Fruit fly (Drosophila melanogaster): ENCODE data around the gene Dpm1.
A peak's percentile ranks its signal among the peaks of the same experiment; 100 is the strongest.

Gene Dpm1

DNA sequence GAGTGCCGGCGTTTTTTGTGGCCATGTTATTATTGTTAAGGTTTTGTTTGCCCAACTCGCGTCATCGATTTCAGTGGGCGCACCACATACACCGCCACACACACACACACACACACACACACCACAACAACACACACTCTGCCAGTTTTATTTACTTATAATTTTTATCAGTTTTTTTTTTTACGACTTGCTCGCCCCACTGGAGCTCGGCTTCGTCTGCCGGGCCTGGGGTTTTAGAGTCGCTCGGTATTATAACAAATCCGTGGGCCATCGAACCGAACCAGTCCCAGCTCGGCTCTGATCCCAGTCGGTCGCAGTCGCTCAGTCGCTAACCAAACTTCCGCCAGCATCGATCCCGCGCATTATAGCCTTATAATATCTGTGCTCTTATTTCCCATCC, 23.2 kb upstream of the Dpm1 start (continued):
- TF ChIP-seq CrebA (GFP tag; optimal IDR thresholded peaks at IDR 0.05; ENCODE audit: borderline replicate concordance) (no peak), usp (GFP tag; optimal IDR thresholded peaks at IDR 0.05) (no peak)

DNA sequence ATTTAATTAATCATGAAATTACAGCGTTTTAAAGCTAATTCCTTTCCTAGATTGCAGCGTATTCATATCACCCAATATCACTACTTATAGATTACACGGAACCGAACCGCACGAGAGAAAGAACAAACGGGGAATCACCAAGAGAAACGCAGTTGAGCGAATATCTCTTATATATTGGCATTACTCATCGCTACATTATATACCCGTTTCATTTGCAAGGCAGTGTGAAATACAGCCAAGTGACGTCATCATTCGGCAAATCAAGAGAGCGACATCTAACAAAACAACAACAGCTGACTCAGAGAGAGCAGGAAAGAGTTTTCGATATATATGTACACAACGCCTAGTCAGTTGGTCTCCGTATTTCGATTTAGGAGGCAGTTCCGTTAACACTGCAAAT, 22.0 kb upstream of the Dpm1 start, which contains the start of gene Tep4:
Tep4 (plus strand) TSS at position 350 of the 400 bp plus-strand sequence.
- TF ChIP-seq psq (GFP tag; optimal IDR thresholded peaks at IDR 0.05) = no peak
- no peak for TF ChIP-seq h (GFP tag; optimal IDR thresholded peaks at IDR 0.05)
- TF ChIP-seq jim (GFP tag; optimal IDR thresholded peaks at IDR 0.05) = no peak
- no peak for TF ChIP-seq Hr78 (GFP tag; optimal IDR thresholded peaks at IDR 0.05)
- peak; percentile 36 for TF ChIP-seq Rel (GFP tag; optimal IDR thresholded peaks at IDR 0.05)
- peak; percentile 99 for TF ChIP-seq Rel (tag; optimal IDR thresholded peaks at IDR 0.05)
- TF ChIP-seq OdsH (GFP tag; optimal IDR thresholded peaks at IDR 0.05) = no peak
- TF ChIP-seq CG32264 (GFP tag; optimal IDR thresholded peaks at IDR 0.05) = no peak
- peak; percentile 35 for TF ChIP-seq Jra (GFP tag; optimal IDR thresholded peaks at IDR 0.05)
- peak; percentile 22 to 55 for TF ChIP-seq dl (GFP tag; optimal IDR thresholded peaks at IDR 0.05; ENCODE audit: insufficient read depth in 1 of 2, partially characterized antibody in 2 of 2)
- no peak for TF ChIP-seq rgr (GFP tag; optimal IDR thresholded peaks at IDR 0.05)

DNA sequence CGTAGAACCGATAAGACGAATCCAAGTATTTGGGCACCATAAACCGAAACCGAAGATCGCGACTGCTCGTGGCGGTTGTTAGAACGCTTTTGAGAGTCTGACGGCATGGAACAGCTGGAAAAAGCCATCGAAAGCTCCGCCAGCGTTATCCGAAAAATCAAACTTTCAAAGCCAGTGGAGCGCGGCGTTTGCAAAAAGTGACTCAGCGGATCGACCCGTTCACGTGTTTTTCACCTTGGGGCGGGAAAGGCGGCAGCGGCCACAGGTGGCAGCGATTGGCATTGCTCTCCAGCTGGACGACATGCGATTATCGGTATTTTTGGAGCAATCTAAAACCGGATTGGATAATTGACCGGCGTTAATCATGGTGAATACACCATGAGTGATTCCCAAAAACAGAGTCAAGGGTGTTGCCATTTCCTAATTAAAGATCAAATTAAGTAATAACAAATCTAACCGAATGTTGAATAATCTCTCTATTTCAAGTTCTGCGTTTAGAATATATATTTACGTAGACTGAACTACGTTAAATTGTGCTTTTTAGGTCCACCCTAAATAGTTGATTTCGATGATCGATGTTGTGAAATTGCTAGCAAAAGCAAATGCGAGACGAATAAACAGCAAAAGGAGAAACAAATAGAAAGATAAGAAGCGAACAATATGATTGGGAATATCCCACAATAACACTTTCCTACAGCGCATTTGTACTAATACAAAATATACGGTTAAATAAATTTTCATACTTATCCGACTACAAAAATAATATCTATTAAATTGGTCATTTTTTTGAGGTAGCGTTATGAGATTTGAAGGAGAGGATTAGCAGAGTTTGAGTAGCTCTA, 20.9 kb upstream of the Dpm1 start, which contains the start of gene CG10337:
CG10337 (minus strand) TSS at position 91 of the 842 bp plus-strand sequence.
- TF ChIP-seq CG32264 (GFP tag; optimal IDR thresholded peaks at IDR 0.05) = peak; percentile 6
- peak; percentile 86 for TF ChIP-seq psq (GFP tag; optimal IDR thresholded peaks at IDR 0.05)
- TF ChIP-seq GATAd (GFP tag; optimal IDR thresholded peaks at IDR 0.05) = no peak
- no peak for TF ChIP-seq Dif (GFP tag; optimal IDR thresholded peaks at IDR 0.05; ENCODE audit: partially characterized antibody)
- no peak for TF ChIP-seq dsf (GFP tag; optimal IDR thresholded peaks at IDR 0.05; ENCODE audit: borderline replicate concordance)
- no peak for TF ChIP-seq brk (GFP tag; optimal IDR thresholded peaks at IDR 0.05)
- peak; percentile 43 for TF ChIP-seq sv (GFP tag; optimal IDR thresholded peaks at IDR 0.05)
- peak; percentile 51 for TF ChIP-seq Sp1 (GFP tag; optimal IDR thresholded peaks at IDR 0.05)
- TF ChIP-seq Vsx2 (GFP tag; optimal IDR thresholded peaks at IDR 0.05; ENCODE audit: partially characterized antibody) = no peak
- peak; percentile 10 for TF ChIP-seq OdsH (GFP tag; optimal IDR thresholded peaks at IDR 0.05)
- peak; percentile 35 for TF ChIP-seq ey (GFP tag; optimal IDR thresholded peaks at IDR 0.05)
- peak; percentile 14 for TF ChIP-seq woc (GFP tag; optimal IDR thresholded peaks at IDR 0.05)
- TF ChIP-seq Hnf4 (GFP tag; optimal IDR thresholded peaks at IDR 0.05) = no peak
- TF ChIP-seq tai (GFP tag; optimal IDR thresholded peaks at IDR 0.05) = peak; percentile 34
- TF ChIP-seq Dfd (GFP tag; optimal IDR thresholded peaks at IDR 0.05) = no peak
- TF ChIP-seq Jra (GFP tag; optimal IDR thresholded peaks at IDR 0.05) = peak; percentile 60
- TF ChIP-seq Myc (optimal IDR thresholded peaks at IDR 0.05) = no peak
- peak; percentile 23 for TF ChIP-seq HLH106 (tag; optimal IDR thresholded peaks at IDR 0.05)
- TF ChIP-seq CG9705 (GFP tag; optimal IDR thresholded peaks at IDR 0.05) = peak; percentile 4
- TF ChIP-seq jim (GFP tag; optimal IDR thresholded peaks at IDR 0.05) = no peak
- peak in 1 of 2 experiments; percentile 59 for TF ChIP-seq foxo (GFP tag; optimal IDR thresholded peaks at IDR 0.05)
- no peak for TF ChIP-seq Rel (GFP tag; optimal IDR thresholded peaks at IDR 0.05)
- TF ChIP-seq Rel (tag; optimal IDR thresholded peaks at IDR 0.05) = peak; percentile 70
- TF ChIP-seq fru (GFP tag; optimal IDR thresholded peaks at IDR 0.05) = peak; percentile 51
- TF ChIP-seq rgr (GFP tag; optimal IDR thresholded peaks at IDR 0.05) = peak; percentile 38
- TF ChIP-seq br (GFP tag; optimal IDR thresholded peaks at IDR 0.05) = peak; percentile 47
- TF ChIP-seq h (GFP tag; optimal IDR thresholded peaks at IDR 0.05) = peak; percentile 45
- TF ChIP-seq dl (GFP tag; optimal IDR thresholded peaks at IDR 0.05; ENCODE audit: insufficient read depth in 1 of 2, partially characterized antibody in 2 of 2) = peak in 1 of 2 experiments; percentile 7

DNA sequence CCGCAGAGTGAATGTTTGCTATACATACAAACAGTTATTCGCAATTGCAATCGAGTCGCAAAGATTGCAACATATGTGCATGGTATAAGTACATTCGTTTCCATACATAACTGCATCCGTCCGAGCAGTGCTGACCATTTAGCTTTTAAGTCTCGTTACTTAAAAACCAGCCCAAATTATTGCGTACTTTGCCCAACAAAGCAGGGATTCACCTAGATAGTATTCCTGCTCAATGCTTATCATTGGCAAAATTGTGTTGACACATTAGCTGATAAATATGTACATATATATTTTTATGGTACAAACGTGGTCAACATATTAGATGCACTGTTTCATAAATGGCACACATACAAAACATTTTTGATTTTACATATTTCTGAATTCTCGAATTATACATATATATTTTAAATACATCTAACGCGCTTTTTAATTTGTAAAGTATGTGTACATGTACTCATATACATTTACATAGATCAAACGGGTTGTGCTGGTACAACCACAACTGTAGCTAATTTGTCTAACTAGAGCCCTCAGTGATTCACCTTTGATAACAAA, 16.9 kb upstream of the Dpm1 start:
- TF ChIP-seq foxo (GFP tag; optimal IDR thresholded peaks at IDR 0.05) (no peak), sv (GFP tag; optimal IDR thresholded peaks at IDR 0.05) (no peak), Rel (GFP tag; optimal IDR thresholded peaks at IDR 0.05) (no peak), Rel (tag; optimal IDR thresholded peaks at IDR 0.05) (peak; percentile 96), woc (GFP tag; optimal IDR thresholded peaks at IDR 0.05) (no peak), Hr78 (GFP tag; optimal IDR thresholded peaks at IDR 0.05) (no peak), Hnf4 (GFP tag; optimal IDR thresholded peaks at IDR 0.05) (peak; percentile 14), brk (GFP tag; optimal IDR thresholded peaks at IDR 0.05) (peak; percentile 57), fru (GFP tag; optimal IDR thresholded peaks at IDR 0.05) (no peak), Dif (GFP tag; optimal IDR thresholded peaks at IDR 0.05; ENCODE audit: partially characterized antibody) (no peak), h (GFP tag; optimal IDR thresholded peaks at IDR 0.05) (peak; percentile 19), br (GFP tag; optimal IDR thresholded peaks at IDR 0.05) (no peak), Jra (GFP tag; optimal IDR thresholded peaks at IDR 0.05) (no peak), rgr (GFP tag; optimal IDR thresholded peaks at IDR 0.05) (no peak), tai (GFP tag; optimal IDR thresholded peaks at IDR 0.05) (no peak), CG9705 (GFP tag; optimal IDR thresholded peaks at IDR 0.05) (no peak), Sp1 (GFP tag; optimal IDR thresholded peaks at IDR 0.05) (no peak), pan (optimal IDR thresholded peaks at IDR 0.05) (no peak), CrebA (GFP tag; optimal IDR thresholded peaks at IDR 0.05; ENCODE audit: borderline replicate concordance) (no peak), Mio (GFP tag; optimal IDR thresholded peaks at IDR 0.05) (no peak), Hr83 (GFP tag; optimal IDR thresholded peaks at IDR 0.05; ENCODE audit: poor library complexity, severe bottlenecking) (no peak), Myc (optimal IDR thresholded peaks at IDR 0.05) (peak; percentile 16), dmrt93B (GFP tag; optimal IDR thresholded peaks at IDR 0.05) (no peak), sage (GFP tag; optimal IDR thresholded peaks at IDR 0.05) (no peak)

Data from whole organism, wandering third instar larva.